Fruit fly (Drosophila melanogaster) whole organism, adult: ENCODE data around the gene NimC3.

Source experiments
- CG11617 ChIP-seq: fragments of 200-800 bp; sonication (Bioruptor generic); optimal IDR thresholded peaks from 2 replicates; lab custom pipeline; 2017; ENCODE audit warnings: mild to moderate bottlenecking, missing biosample characterization, missing genetic modification reagents, missing genetic modification characterization
- CG12768 ChIP-seq: fragments of 200-800 bp; sonication (Bioruptor generic); optimal IDR thresholded peaks from 2 replicates; lab custom pipeline; 2017; ENCODE audit warnings: missing biosample characterization, missing genetic modification characterization, mild to moderate bottlenecking, moderate library complexity, missing genetic modification reagents
- CG14711 ChIP-seq: fragments of 200-800 bp; sonication (Bioruptor generic); optimal IDR thresholded peaks from 2 replicates; lab custom pipeline; 2018; ENCODE audit warnings: missing biosample characterization, mild to moderate bottlenecking, missing genetic modification characterization, moderate library complexity
- CG1620 ChIP-seq: fragments of 200-800 bp; sonication (Bioruptor generic); optimal IDR thresholded peaks from 2 replicates; lab custom pipeline; 2016; ENCODE audit warnings: missing biosample characterization, missing genetic modification characterization
- CG33017 ChIP-seq: fragments of 200-800 bp; sonication (Bioruptor generic); optimal IDR thresholded peaks from 2 replicates; lab custom pipeline; 2018; ENCODE audit warnings: missing biosample characterization, mild to moderate bottlenecking, missing genetic modification characterization, moderate library complexity
- CG5204 ChIP-seq: fragments of 200-800 bp; sonication (Bioruptor generic); optimal IDR thresholded peaks from 2 replicates; lab custom pipeline; 2016; ENCODE audit warnings: missing biosample characterization, missing genetic modification characterization
- CG7045 ChIP-seq: fragments of 200-800 bp; sonication (Bioruptor generic); optimal IDR thresholded peaks from 2 replicates; lab custom pipeline; 2017; ENCODE audit warnings: missing biosample characterization, mild to moderate bottlenecking, missing genetic modification characterization
- CG7101 ChIP-seq: fragments of 200-800 bp; sonication (Bioruptor generic); optimal IDR thresholded peaks from 2 replicates; lab custom pipeline; 2018; ENCODE audit warnings: missing biosample characterization, mild to moderate bottlenecking, missing genetic modification characterization, moderate library complexity
- Clk ChIP-seq: fragments of 200-800 bp; sonication (Bioruptor generic); optimal IDR thresholded peaks from 2 replicates; lab custom pipeline; 2017; ENCODE audit warnings: missing biosample characterization, missing genetic modification characterization
- Crg-1 ChIP-seq: fragments of 200-800 bp; sonication (Bioruptor generic); optimal IDR thresholded peaks from 2 replicates; lab custom pipeline; 2016; ENCODE audit warnings: missing biosample characterization, missing genetic modification characterization
- Hr96 ChIP-seq: fragments of 200-800 bp; sonication (Bioruptor generic); optimal IDR thresholded peaks from 2 replicates; lab custom pipeline; 2016; ENCODE audit warnings: missing biosample characterization, missing genetic modification characterization
- Mnt ChIP-seq: fragments of 200-800 bp; sonication (Bioruptor generic); optimal IDR thresholded peaks from 2 replicates; lab custom pipeline; 2016; ENCODE audit warnings: missing biosample characterization, mild to moderate bottlenecking, missing genetic modification characterization
- bab1 ChIP-seq: fragments of 200-800 bp; sonication (Bioruptor generic); optimal IDR thresholded peaks from 3 replicates; lab custom pipeline; 2019; ENCODE audit warnings: missing biosample characterization, mild to moderate bottlenecking, missing genetic modification characterization, moderate library complexity
- cic ChIP-seq: fragments of 200-800 bp; sonication (Bioruptor generic); optimal IDR thresholded peaks from 2 replicates; lab custom pipeline; 2017; ENCODE audit warnings: missing biosample characterization, mild to moderate bottlenecking, missing genetic modification characterization, moderate library complexity
- cnc ChIP-seq, 2 experiments: fragments of >200 bp; optimal IDR thresholded peaks; 2 replicates each; lab custom pipeline; 2017
- kay ChIP-seq: fragments of 200-800 bp; sonication (Bioruptor generic); peaks from one replicate; lab custom pipeline; 2016; ENCODE audit warnings: missing biosample characterization, missing genetic modification characterization, borderline replicate concordance
- ovo ChIP-seq: fragments of 200-800 bp; sonication (Bioruptor generic); optimal IDR thresholded peaks from 2 replicates; lab custom pipeline; 2016; ENCODE audit warnings: missing biosample characterization, missing genetic modification characterization
- pad ChIP-seq: fragments of 200-800 bp; sonication (Bioruptor generic); optimal IDR thresholded peaks from 3 replicates; lab custom pipeline; 2017; ENCODE audit warnings: missing biosample characterization, missing genetic modification characterization, mild to moderate bottlenecking, moderate library complexity, missing genetic modification reagents
- tj ChIP-seq: fragments of 200-800 bp; sonication (Bioruptor generic); optimal IDR thresholded peaks from 3 replicates; lab custom pipeline; 2017; ENCODE audit warnings: missing biosample characterization, mild to moderate bottlenecking, missing genetic modification characterization, moderate library complexity
- toe ChIP-seq: fragments of 200-800 bp; sonication (Bioruptor generic); optimal IDR thresholded peaks from 2 replicates; lab custom pipeline; 2016; ENCODE audit warnings: missing biosample characterization, missing genetic modification characterization

Gene NimC3

DNA sequence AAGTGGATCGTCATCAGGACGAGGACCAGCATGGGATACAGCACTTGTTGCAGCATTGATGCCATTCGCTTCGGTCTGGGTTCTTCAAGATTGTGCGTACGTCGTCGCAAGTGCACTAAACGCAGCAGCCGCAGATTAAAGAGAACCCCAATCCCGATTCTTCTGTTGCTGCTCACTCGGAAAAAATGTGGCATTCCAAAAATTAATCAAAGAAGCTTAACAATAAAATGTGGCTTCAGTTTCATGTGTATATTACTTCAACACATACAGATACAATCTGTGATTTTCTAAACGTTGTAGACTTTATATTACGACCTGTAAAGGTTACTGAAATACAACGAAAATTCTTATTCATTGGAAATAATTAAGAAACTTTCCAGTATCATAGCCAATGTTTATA is at the start of gene NimC3:
NimC3 (minus strand) TSS at position 101 of the 400 bp plus-strand sequence.
- TF ChIP-seq CG7101 (tag; lab: Kevin White, UChicago) (no peak), tj (no peak), CG5204 (no peak), CG7045 (no peak), Mnt (GFP tag; lab: Kevin White, UChicago) (no peak), CG1620 (GFP tag; lab: Kevin White, UChicago) (no peak), ovo (GFP tag; lab: Kevin White, UChicago) (no peak), CG33017 (no peak)

DNA sequence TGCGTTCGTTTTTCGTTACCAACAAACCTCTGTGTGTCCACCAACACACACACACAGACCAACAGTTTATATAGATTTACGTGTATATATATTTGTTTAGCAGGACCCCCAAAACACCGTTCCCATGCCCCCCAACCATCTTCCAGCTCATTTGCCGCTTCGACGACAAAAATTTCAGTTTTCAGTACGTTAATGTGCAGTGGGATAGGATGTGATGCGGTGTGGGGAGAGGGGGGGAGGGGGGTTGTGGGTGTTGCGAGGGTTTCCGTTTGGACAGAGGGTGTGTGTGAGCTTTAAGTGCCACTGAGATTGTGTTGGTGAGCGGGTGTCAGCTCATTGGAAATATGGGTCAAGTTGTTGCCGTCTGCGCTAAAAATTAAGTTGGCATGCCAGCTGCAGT is 34.9 kb upstream of the NimC3 start:
- TF ChIP-seq cnc (optimal IDR thresholded peaks at IDR 0.05; lab: Kevin White, UChicago) (no peak), CG7045 (no peak), pad (GFP tag; lab: Kevin White, UChicago) (no peak), CG7101 (tag; lab: Kevin White, UChicago) (no peak), CG33017 (no peak), ovo (GFP tag; lab: Kevin White, UChicago) (no peak), Crg-1 (no peak), Hr96 (GFP tag; lab: Kevin White, UChicago) (no peak), CG11617 (GFP tag; lab: Kevin White, UChicago) (no peak), Clk (GFP tag; lab: Kevin White, UChicago) (no peak), cic (GFP tag; lab: Kevin White, UChicago) (no peak), CG1620 (GFP tag; lab: Kevin White, UChicago) (no peak), bab1 (GFP tag; lab: Kevin White, UChicago) (no peak), kay (GFP tag; lab: Kevin White, UChicago) (no peak), toe (GFP tag; lab: Kevin White, UChicago) (no peak)

DNA sequence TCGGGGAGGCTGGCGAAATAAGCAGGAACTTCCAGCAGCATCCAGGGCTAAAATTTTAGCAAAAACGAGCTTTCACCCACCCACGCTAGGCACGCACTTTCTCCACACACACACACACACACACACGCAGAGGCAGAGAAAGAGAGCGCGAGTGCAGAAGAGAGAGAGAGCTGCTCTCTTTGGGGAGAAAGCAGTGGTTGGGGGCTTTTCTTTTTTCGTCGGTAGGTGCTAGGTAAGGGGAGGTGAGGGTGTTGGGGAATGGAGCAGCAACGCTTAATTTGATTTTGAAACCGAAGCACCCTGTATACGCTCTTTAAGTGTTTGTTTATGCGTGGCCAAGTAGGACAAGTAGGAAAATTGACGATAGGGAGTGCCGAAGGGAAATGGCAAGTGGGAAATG is 34.3 kb upstream of the NimC3 start:
- TF ChIP-seq ovo (GFP tag; lab: Kevin White, UChicago), result no peak
- TF ChIP-seq CG14711 (tag; lab: Kevin White, UChicago), result no peak
- TF ChIP-seq kay (GFP tag; lab: Kevin White, UChicago), result no peak
- TF ChIP-seq toe (GFP tag; lab: Kevin White, UChicago), result no peak
- TF ChIP-seq pad (GFP tag; lab: Kevin White, UChicago), result no peak
- TF ChIP-seq Mnt (GFP tag; lab: Kevin White, UChicago), result no peak
- TF ChIP-seq CG1620 (GFP tag; lab: Kevin White, UChicago), result no peak
- TF ChIP-seq CG5204, result no peak
- TF ChIP-seq CG12768 (GFP tag; lab: Kevin White, UChicago), result no peak
- TF ChIP-seq Crg-1, result no peak
- no peak for TF ChIP-seq bab1 (GFP tag; lab: Kevin White, UChicago)

DNA sequence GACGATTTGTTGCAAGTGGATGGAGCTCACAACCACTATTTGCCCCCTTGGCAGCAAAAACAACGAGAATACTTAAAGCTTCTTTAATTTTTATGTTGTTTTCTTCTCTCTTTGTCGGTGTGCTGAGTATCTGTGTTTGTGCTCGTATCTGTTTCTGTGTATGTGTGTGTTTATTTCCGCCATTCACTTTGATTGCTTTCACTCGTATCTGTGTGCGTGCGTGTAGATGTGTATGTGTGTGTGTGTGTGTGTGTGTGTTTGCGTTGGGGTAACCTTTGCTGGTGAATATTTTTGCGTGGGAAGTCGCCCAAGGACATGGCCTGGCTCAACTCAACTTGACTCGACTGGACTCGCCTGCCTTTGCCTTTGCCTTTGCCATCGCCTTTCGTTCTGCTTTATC is 29.9 kb upstream of the NimC3 start:
- TF ChIP-seq bab1 (GFP tag; lab: Kevin White, UChicago) (no peak), cic (GFP tag; lab: Kevin White, UChicago) (no peak), CG7045 (no peak), tj (no peak), Mnt (GFP tag; lab: Kevin White, UChicago) (no peak), CG5204 (no peak), Clk (GFP tag; lab: Kevin White, UChicago) (no peak), Hr96 (GFP tag; lab: Kevin White, UChicago) (no peak), CG33017 (no peak), cnc (optimal IDR thresholded peaks at IDR 0.05; lab: Kevin White, UChicago) (no peak), CG14711 (tag; lab: Kevin White, UChicago) (no peak), Crg-1 (no peak), CG12768 (GFP tag; lab: Kevin White, UChicago) (no peak), kay (GFP tag; lab: Kevin White, UChicago) (no peak), CG7101 (tag; lab: Kevin White, UChicago) (no peak)

DNA sequence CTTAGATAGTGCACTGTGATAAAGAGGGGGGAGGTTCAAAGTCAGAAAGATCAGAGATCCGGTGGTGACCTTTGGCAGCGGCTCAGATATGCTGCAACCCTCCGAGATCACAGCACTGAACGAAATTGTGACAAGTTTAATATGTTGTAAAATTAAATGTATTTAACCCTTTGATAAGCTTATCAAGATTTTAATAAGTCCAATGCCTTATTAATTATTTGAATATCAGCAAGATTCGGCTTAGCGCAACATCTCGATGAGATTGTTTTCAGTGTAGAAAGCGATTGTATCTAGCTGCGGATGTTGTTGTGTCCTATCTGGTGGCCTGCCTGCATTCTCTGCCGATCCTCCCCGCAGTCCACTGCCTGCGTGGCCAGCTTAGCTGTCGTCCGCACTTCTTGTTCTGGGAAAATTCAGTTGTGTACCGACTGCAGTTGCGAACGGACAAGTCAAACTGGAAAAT is 27.2 kb upstream of the NimC3 start, which contains the start of gene NimC4:
NimC4 (plus strand) TSS at position 413 of the 463 bp plus-strand sequence.
- TF ChIP-seq CG7101 (tag; lab: Kevin White, UChicago) (no peak), CG14711 (tag; lab: Kevin White, UChicago) (no peak), CG33017 (no peak), CG1620 (GFP tag; lab: Kevin White, UChicago) (no peak), cnc (optimal IDR thresholded peaks at IDR 0.05; lab: Kevin White, UChicago) (no peak), Mnt (GFP tag; lab: Kevin White, UChicago) (no peak), CG5204 (no peak), CG11617 (GFP tag; lab: Kevin White, UChicago) (no peak), CG12768 (GFP tag; lab: Kevin White, UChicago) (no peak), kay (GFP tag; lab: Kevin White, UChicago) (no peak), cic (GFP tag; lab: Kevin White, UChicago) (no peak), Clk (GFP tag; lab: Kevin White, UChicago) (no peak), Crg-1 (no peak)

DNA sequence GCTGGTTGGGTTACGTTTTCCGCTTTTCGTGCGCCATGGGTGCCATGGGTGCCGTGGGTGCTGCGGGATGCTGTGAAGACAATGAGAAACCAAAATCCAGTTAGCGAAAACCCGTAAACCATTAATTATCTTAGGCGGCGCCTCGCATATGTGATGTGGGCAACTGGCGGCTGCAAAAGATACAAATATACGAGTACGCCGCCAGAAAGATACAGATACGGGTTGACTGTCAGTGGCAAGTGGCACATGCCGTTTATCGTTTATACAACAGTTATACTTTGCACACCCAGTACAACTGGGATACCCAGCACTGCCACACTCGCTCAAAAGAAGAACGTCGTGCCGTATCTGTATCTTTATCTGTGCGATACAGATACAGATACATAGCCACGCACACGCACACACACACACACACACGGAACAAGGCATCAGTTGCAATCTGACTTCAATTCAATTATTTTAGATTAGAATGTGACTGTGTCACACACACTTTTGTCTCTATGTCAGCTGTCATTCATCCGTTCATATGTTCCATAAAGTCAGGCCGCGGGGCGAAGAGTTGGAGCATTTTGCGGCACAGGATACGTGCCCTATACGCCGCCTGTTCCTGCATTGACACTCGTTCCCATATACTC is 25.7 kb upstream of the NimC3 start:
- TF ChIP-seq CG14711 (tag; lab: Kevin White, UChicago), result no peak
- no peak for TF ChIP-seq cic (GFP tag; lab: Kevin White, UChicago)
- no peak for TF ChIP-seq bab1 (GFP tag; lab: Kevin White, UChicago)
- no peak for TF ChIP-seq toe (GFP tag; lab: Kevin White, UChicago)
- TF ChIP-seq Mnt (GFP tag; lab: Kevin White, UChicago), result no peak
- no peak for TF ChIP-seq ovo (GFP tag; lab: Kevin White, UChicago)
